Worm (Caenorhabditis elegans): Measurements from ENCODE around the gene F13E9.9.

F13E9.9 gene

DNA sequence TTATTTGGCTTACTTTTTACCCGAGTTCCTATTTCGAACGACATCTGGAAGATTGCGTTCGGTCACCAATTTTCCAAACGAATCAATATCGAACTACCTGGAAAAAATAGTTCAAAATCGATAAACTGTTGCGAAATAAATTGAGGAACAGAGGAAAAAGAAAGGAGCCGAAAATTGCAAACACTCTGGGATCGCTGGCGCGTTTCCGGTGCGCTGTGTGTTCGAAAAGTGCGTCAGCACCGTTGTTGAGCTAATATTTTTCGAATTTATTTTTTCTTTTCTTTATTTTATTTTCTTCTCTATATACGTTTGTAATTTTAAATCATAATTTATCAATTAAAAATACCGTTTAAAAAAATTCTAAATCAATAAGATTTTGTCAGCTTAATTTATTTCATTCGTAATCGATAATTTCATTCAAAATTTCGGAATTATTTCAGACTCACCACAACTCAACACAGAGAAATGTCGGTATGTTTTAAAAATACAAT is 34.1 kb upstream of the F13E9.9 start, which contains the start of the genes dnc-1 and lsm-7 (continued):
- peak; percentile 67 for TF ChIP-seq Y53G8AR.9 (GFP tag; conservative IDR thresholded peaks at IDR 0.05)
- peak; percentile 52 for TF ChIP-seq somi-1 (GFP tag; optimal IDR thresholded peaks at IDR 0.05)
- no peak for TF ChIP-seq bed-1 (GFP tag; IDR thresholded peaks at IDR 0.05)
- peak; percentile 58; the same call in 1 of the 2 replicates for TF ChIP-seq zfh-2 (GFP tag; conservative IDR thresholded peaks at IDR 0.05)
- no peak for TF ChIP-seq madf-3 (GFP tag; IDR thresholded peaks at IDR 0.05)
- TF ChIP-seq rcor-1 (GFP tag; IDR thresholded peaks at IDR 0.05), result no peak
- peak; percentile 80 for TF ChIP-seq F23B12.7 (tag; optimal IDR thresholded peaks at IDR 0.05; ENCODE audit: insufficient read depth)
- no peak for TF ChIP-seq snpc-4 (GFP tag; optimal IDR thresholded peaks at IDR 0.05)
- peak; percentile 1 to 54 (median 45) for TF ChIP-seq snpc-4 (tag; optimal IDR thresholded peaks at IDR 0.05)
- TF ChIP-seq F49E8.2 (tag; optimal IDR thresholded peaks at IDR 0.05; ENCODE audit: insufficient read depth), result no peak
- TF ChIP-seq nhr-179 (tag; optimal IDR thresholded peaks at IDR 0.05), result no peak
- peak; percentile 5 for TF ChIP-seq madf-10 (tag; optimal IDR thresholded peaks at IDR 0.05)
- peak; percentile 67 for TF ChIP-seq nhr-80 (tag; optimal IDR thresholded peaks at IDR 0.05)
- TF ChIP-seq mxl-1 (tag; optimal IDR thresholded peaks at IDR 0.05), result no peak
- TF ChIP-seq F22D6.2 (tag; optimal IDR thresholded peaks at IDR 0.05), result no peak
- TF ChIP-seq B0019.2 (GFP tag; conservative IDR thresholded peaks at IDR 0.05), result 0 out of 2 replicates have a peak, but pooled peaks have one; percentile 6
- peak; percentile 93 for TF ChIP-seq cebp-1 (GFP tag; IDR thresholded peaks at IDR 0.05)
- TF ChIP-seq cebp-1 (tag; optimal IDR thresholded peaks at IDR 0.05), result peak; percentile 99
- TF ChIP-seq ekl-4 (GFP tag; IDR thresholded peaks at IDR 0.05), result 0 out of 2 replicates have a peak, but pooled peaks have one; percentile 13
- TF ChIP-seq gei-17 (GFP tag; optimal IDR thresholded peaks at IDR 0.05), result no peak
- no peak for TF ChIP-seq mel-28 (tag; optimal IDR thresholded peaks at IDR 0.05; ENCODE audit: borderline replicate concordance)
- TF ChIP-seq ZK185.1 (tag; optimal IDR thresholded peaks at IDR 0.05; ENCODE audit: poor library complexity, severe bottlenecking), result peak; percentile 53
- no peak for TF ChIP-seq F10E7.11 (tag; optimal IDR thresholded peaks at IDR 0.05)
- TF ChIP-seq tbp1 (GFP tag; optimal IDR thresholded peaks at IDR 0.05), result peak; percentile 51
- TF ChIP-seq bed-2 (GFP tag; IDR thresholded peaks at IDR 0.05), result no peak
- TF ChIP-seq athp-1 (tag; optimal IDR thresholded peaks at IDR 0.05), result peak; percentile 18
- TF ChIP-seq lin-26 (GFP tag; IDR thresholded peaks at IDR 0.05), result peak; percentile 59; the same call in 1 of the 2 replicates
- peak; percentile 26 for TF ChIP-seq lin-40 (tag; optimal IDR thresholded peaks at IDR 0.05)
- TF ChIP-seq F39B2.1 (GFP tag; IDR thresholded peaks at IDR 0.05), result no peak
- peak; percentile 52 for TF ChIP-seq K12H6.12 (tag; optimal IDR thresholded peaks at IDR 0.05)
- TF ChIP-seq lsl-1 (GFP tag; optimal IDR thresholded peaks at IDR 0.05), result peak; percentile 51
- TF ChIP-seq madf-6 (GFP tag; IDR thresholded peaks at IDR 0.05), result peak; percentile 64; the same call in 1 of the 2 replicates
- peak in 1 of 3 experiments; percentile 69 for TF ChIP-seq lin-35 (GFP tag; optimal IDR thresholded peaks at IDR 0.05)
- peak; percentile 94 for TF ChIP-seq ztf-18 (tag; optimal IDR thresholded peaks at IDR 0.05)
- TF ChIP-seq B0336.3 (GFP tag; IDR thresholded peaks at IDR 0.05), result no peak; the same call in 1 of the 2 replicates
- TF ChIP-seq ztf-26 (tag; optimal IDR thresholded peaks at IDR 0.05), result peak; percentile 57

DNA sequence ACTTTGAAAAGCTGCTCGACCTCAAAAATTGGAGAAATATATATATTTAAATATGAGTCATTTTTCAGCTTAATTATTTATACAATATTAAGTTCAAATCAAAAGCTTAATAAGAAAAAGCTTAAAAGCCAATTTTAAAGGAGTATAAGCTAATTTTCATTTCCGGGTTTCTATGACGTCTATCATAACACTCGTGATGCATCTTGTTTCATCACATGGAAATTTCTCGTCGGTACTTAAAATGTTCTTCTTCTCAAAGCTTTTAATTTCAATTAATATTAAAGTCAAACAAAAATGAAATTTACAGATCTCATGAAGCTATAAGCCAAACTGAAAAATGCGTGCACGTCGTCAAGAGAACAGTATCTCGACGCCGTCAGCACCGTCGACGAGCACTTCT is 20.8 kb upstream of the F13E9.9 start, which contains the start of gene rbr-2:
TSS of gene rbr-2 (plus strand) at position 301 of the 400 bp plus-strand sequence.
- no peak for TF ChIP-seq Y95B8A.8 (GFP tag; IDR thresholded peaks at IDR 0.05)
- no peak for TF ChIP-seq nfya-1 (tag; optimal IDR thresholded peaks at IDR 0.05; ENCODE audit: borderline replicate concordance, insufficient read depth)
- no peak for TF ChIP-seq ceh-79 (tag; optimal IDR thresholded peaks at IDR 0.05)
- no peak for TF ChIP-seq aptf-3 (GFP tag; IDR thresholded peaks at IDR 0.05)
- no peak for TF ChIP-seq zim-3 (tag; optimal IDR thresholded peaks at IDR 0.05)
- no peak for TF ChIP-seq gei-17 (GFP tag; optimal IDR thresholded peaks at IDR 0.05)
- no peak for TF ChIP-seq F10E7.11 (tag; optimal IDR thresholded peaks at IDR 0.05)
- no peak for TF ChIP-seq snpc-3.4 (tag; optimal IDR thresholded peaks at IDR 0.05)
- TF ChIP-seq K11D2.4 (GFP tag; IDR thresholded peaks at IDR 0.05), result no peak
- no peak for TF ChIP-seq ekl-4 (GFP tag; IDR thresholded peaks at IDR 0.05)
- TF ChIP-seq mxl-1 (tag; optimal IDR thresholded peaks at IDR 0.05), result no peak
